Worm (Caenorhabditis elegans) whole organism, early embryonic: ENCODE results near the gene pqn-75.

Experiments used
- F13C5.2 ChIP-seq: sonication (generic microtip); optimal IDR thresholded peaks from 2 replicates; lab custom pipeline; 2017; ENCODE audit warnings: mild to moderate bottlenecking, missing genetic modification characterization, inconsistent platforms, missing compliant biosample characterization
- aly-1 ChIP-seq: sonication (generic microtip); optimal IDR thresholded peaks from 2 replicates; lab custom pipeline; 2016; ENCODE audit warnings: missing genetic modification characterization, missing compliant biosample characterization
- ama-1 ChIP-seq: fragments of 150-350 bp; optimal IDR thresholded peaks from 2 replicates; lab custom pipeline; 2014
- ets-7 ChIP-seq: sonication (generic microtip); optimal IDR thresholded peaks from 2 replicates; lab custom pipeline; 2016; ENCODE audit warnings: missing genotype, missing genetic modification characterization, missing compliant biosample characterization
- flt-1 ChIP-seq: fragments of 200-800 bp; sonication (Bioruptor generic); IDR thresholded peaks from 2 replicates; pipeline ENCODE4 v1.3.6; 2022; ENCODE audit warnings: missing genetic modification characterization, missing compliant biosample characterization
- hmbx-1 ChIP-seq: sonication (generic microtip); optimal IDR thresholded peaks from 2 replicates; lab custom pipeline; 2016; ENCODE audit warnings: mild to moderate bottlenecking, missing genetic modification characterization, missing compliant biosample characterization
- hmg-4 ChIP-seq: fragments of 200-800 bp; sonication (Bioruptor generic); optimal IDR thresholded peaks from 2 replicates; lab custom pipeline; 2018; ENCODE audit warnings: mild to moderate bottlenecking, missing genetic modification characterization, missing compliant biosample characterization
- hnd-1 ChIP-seq: sonication (generic microtip); optimal IDR thresholded peaks from 2 replicates; lab custom pipeline; 2016; ENCODE audit warnings: missing genetic modification characterization, missing compliant biosample characterization
- pes-1 ChIP-seq: fragments of 200-800 bp; sonication (Bioruptor generic); IDR thresholded peaks from 2 replicates; pipeline ENCODE4 v1.3.6; 2022; ENCODE audit warnings: missing genetic modification reagents, missing genetic modification characterization, missing compliant biosample characterization

ce11 chrIV:4041006-4041405 is 31.1 kb upstream of the pqn-75 start:
- TF ChIP-seq ets-7 (tag; lab: Kevin White, UChicago) (no peak), hnd-1 (tag; lab: Kevin White, UChicago) (no peak), aly-1 (tag; lab: Kevin White, UChicago) (no peak), ama-1 (lab: Kevin White, UChicago) (no peak), F13C5.2 (tag; lab: Kevin White, UChicago) (no peak), pes-1 (GFP tag; lab: Robert Waterston, UW) (no peak), hmbx-1 (tag; lab: Kevin White, UChicago) (no peak), hmg-4 (GFP tag; lab: Kevin White, UChicago) (no peak), flt-1 (GFP tag; lab: Robert Waterston, UW) (no peak)
